Worm (Caenorhabditis elegans) whole organism, L4/young adult: Measurements from ENCODE around the gene T06D4.2.

ENCODE experiments used
- W03F9.2 ChIP-seq: fragments of 150-350 bp; optimal IDR thresholded peaks from 2 replicates; lab custom pipeline; 2014; ENCODE audit warnings: missing biosample characterization, missing genetic modification characterization
- dao-5 ChIP-seq: sonication (generic microtip); optimal IDR thresholded peaks from 2 replicates; lab custom pipeline; 2016; ENCODE audit warnings: missing genotype, missing genetic modification characterization, moderate library complexity, missing compliant biosample characterization
- him-1 ChIP-seq: sonication (generic microtip); optimal IDR thresholded peaks from 2 replicates; lab custom pipeline; 2016; ENCODE audit warnings: missing genotype, missing genetic modification reagents, missing genetic modification characterization, missing compliant biosample characterization

DNA sequence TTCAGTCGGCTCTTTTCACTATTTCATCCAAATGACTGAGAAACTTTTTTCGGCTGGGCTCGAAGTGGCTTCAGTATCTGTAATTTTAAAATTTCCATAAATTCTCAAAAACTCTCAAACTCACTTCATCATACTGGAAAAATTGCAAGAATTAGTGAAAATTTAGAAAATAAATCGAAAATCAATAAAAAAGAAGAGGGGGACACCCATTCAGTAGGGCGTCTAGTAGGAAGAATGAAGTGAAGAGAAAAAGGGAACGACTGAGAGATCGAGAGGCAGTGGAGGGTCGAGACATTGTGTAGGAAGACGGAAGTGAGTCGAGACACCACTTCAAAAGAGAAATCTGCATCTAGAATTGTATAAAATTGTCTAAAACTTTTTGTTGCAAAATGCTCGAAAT lies 11.8 kb downstream of the T06D4.2 start:
- no peak for TF ChIP-seq him-1 (tag; lab: Kevin White, UChicago)
- TF ChIP-seq dao-5 (tag; lab: Kevin White, UChicago), result no peak
- no peak for TF ChIP-seq W03F9.2
